Worm (Caenorhabditis elegans) whole organism, L1 larva: ENCODE measurements around the gene nhr-286.

Experiments used
- C04F5.9 ChIP-seq: sonication (generic microtip); optimal IDR thresholded peaks from 2 replicates; lab custom pipeline; 2016; ENCODE audit warnings: missing genetic modification characterization, missing compliant biosample characterization
- aha-1 ChIP-seq: fragments of 150-350 bp; optimal IDR thresholded peaks from 2 replicates; lab custom pipeline; 2014; ENCODE audit warnings: missing biosample characterization, missing genetic modification characterization
- aly-2 ChIP-seq: fragments of 150-350 bp; optimal IDR thresholded peaks from 2 replicates; lab custom pipeline; 2014; ENCODE audit warnings: missing biosample characterization, missing genetic modification characterization
- blmp-1 ChIP-seq: fragments of 150-350 bp; optimal IDR thresholded peaks from 2 replicates; lab custom pipeline; 2014; ENCODE audit warnings: missing biosample characterization, missing genetic modification characterization
- ceh-82 ChIP-seq, 3 experiments: fragments of 150-350 bp in 1 of 3; sonication (generic microtip) in 2 of 3; optimal IDR thresholded peaks; 2 replicates each; lab custom pipeline; 2014 to 2017; ENCODE audit warnings: missing biosample characterization in 3 of 3, missing genetic modification characterization in 3 of 3
- ces-1 ChIP-seq: fragments of 150-350 bp; optimal IDR thresholded peaks from 2 replicates; lab custom pipeline; 2014; ENCODE audit warnings: missing biosample characterization, missing genetic modification reagents, missing genetic modification characterization
- dpl-1 ChIP-seq, 3 experiments: fragments of 150-350 bp in 2 of 3; sonication (generic microtip) in 1 of 3; optimal IDR thresholded peaks; 2 replicates each; lab custom pipeline; 2014 to 2017; ENCODE audit warnings: missing biosample characterization in 3 of 3, missing genetic modification characterization in 3 of 3, missing genetic modification reagents in 3 of 3
- dsc-1 ChIP-seq: sonication (generic microtip); optimal IDR thresholded peaks from 2 replicates; lab custom pipeline; 2016; ENCODE audit warnings: mild to moderate bottlenecking, missing genetic modification characterization, missing compliant biosample characterization
- efl-3 ChIP-seq: fragments of 200-800 bp; sonication (Bioruptor generic); optimal IDR thresholded peaks from 2 replicates; lab custom pipeline; 2018; ENCODE audit warnings: mild to moderate bottlenecking, missing genetic modification characterization, missing compliant biosample characterization
- elt-3 ChIP-seq, 6 experiments: fragments of 150-350 bp in 1 of 6; sonication (generic microtip); optimal IDR thresholded peaks; 2 replicates each; lab custom pipeline; 2017 to 2018; ENCODE audit warnings: missing biosample characterization in 6 of 6, missing genetic modification characterization in 6 of 6, inconsistent platforms in 1 of 6
- ets-5 ChIP-seq: fragments of 200-800 bp; sonication (Bioruptor generic); IDR thresholded peaks from 2 replicates; pipeline ENCODE4 v1.3.6; 2022; ENCODE audit warnings: missing genetic modification characterization, missing compliant biosample characterization
- fkh-10 ChIP-seq: sonication (generic microtip); optimal IDR thresholded peaks from 2 replicates; lab custom pipeline; 2017; ENCODE audit warnings: missing biosample characterization, missing genetic modification reagents, missing genetic modification characterization
- fkh-4 ChIP-seq: sonication (generic microtip); optimal IDR thresholded peaks from 2 replicates; lab custom pipeline; 2016; ENCODE audit warnings: missing compliant biosample characterization, missing genetic modification characterization, borderline replicate concordance
- grh-1 ChIP-seq: fragments of 200-800 bp; sonication (Bioruptor generic); IDR thresholded peaks from 2 replicates; pipeline ENCODE4 v1.3.6; 2022; ENCODE audit warnings: missing genetic modification reagents, missing genetic modification characterization, missing compliant biosample characterization
- lin-13 ChIP-seq: fragments of 150-350 bp; optimal IDR thresholded peaks from 2 replicates; lab custom pipeline; 2014; ENCODE audit warnings: missing biosample characterization, missing genetic modification reagents, missing genetic modification characterization
- lin-14 ChIP-seq: fragments of 200-800 bp; sonication (Bioruptor generic); optimal IDR thresholded peaks from 2 replicates; lab custom pipeline; 2018; ENCODE audit warnings: mild to moderate bottlenecking, missing genetic modification characterization, moderate library complexity, missing compliant biosample characterization
- lir-3 ChIP-seq: sonication (generic microtip); optimal IDR thresholded peaks from 2 replicates; lab custom pipeline; 2016; ENCODE audit warnings: mild to moderate bottlenecking, missing genetic modification characterization, moderate library complexity, missing compliant biosample characterization; ENCODE audit not compliant: poor library complexity
- mab-9 ChIP-seq: fragments of 200-800 bp; sonication (Bioruptor generic); IDR thresholded peaks from 2 replicates; pipeline ENCODE4 v1.3.6; 2022; ENCODE audit warnings: missing genetic modification reagents, missing genetic modification characterization, missing compliant biosample characterization
- mdl-1 ChIP-seq, 2 experiments: fragments of 150-350 bp; optimal IDR thresholded peaks; 2 replicates each; lab custom pipeline; 2014 to 2017; ENCODE audit warnings: missing biosample characterization in 2 of 2, missing genetic modification characterization in 2 of 2, inconsistent platforms in 1 of 2
- mef-2 ChIP-seq: fragments of 150-350 bp; optimal IDR thresholded peaks from 2 replicates; lab custom pipeline; 2014; ENCODE audit warnings: missing biosample characterization, missing genetic modification characterization
- nhr-11 ChIP-seq: fragments of 150-350 bp; optimal IDR thresholded peaks from 2 replicates; lab custom pipeline; 2014; ENCODE audit warnings: missing biosample characterization, missing genetic modification characterization
- nhr-19 ChIP-seq: fragments of 200-800 bp; sonication (Bioruptor generic); conservative IDR thresholded peaks from 2 replicates; pipeline ENCODE4 v1.3.6; 2022; ENCODE audit warnings: missing genetic modification characterization, missing compliant biosample characterization
- nhr-20 ChIP-seq: sonication (generic microtip); optimal IDR thresholded peaks from 2 replicates; lab custom pipeline; 2016; ENCODE audit warnings: mild to moderate bottlenecking, missing genetic modification characterization, missing compliant biosample characterization
- nhr-237 ChIP-seq: fragments of 150-350 bp; optimal IDR thresholded peaks from 2 replicates; lab custom pipeline; 2014; ENCODE audit warnings: missing biosample characterization, missing genetic modification characterization
- nhr-84 ChIP-seq: sonication (generic microtip); optimal IDR thresholded peaks from 2 replicates; lab custom pipeline; 2017; ENCODE audit warnings: missing biosample characterization, missing genetic modification characterization
- nhr-85 ChIP-seq: sonication (generic microtip); peaks from one replicate; lab custom pipeline; 2016; ENCODE audit warnings: missing genetic modification characterization, inconsistent platforms, missing compliant biosample characterization
- pqm-1 ChIP-seq: sonication (generic microtip); optimal IDR thresholded peaks from 3 replicates; lab custom pipeline; 2017; ENCODE audit warnings: missing biosample characterization, missing genetic modification characterization
- rnt-1 ChIP-seq: sonication (generic microtip); optimal IDR thresholded peaks from 2 replicates; lab custom pipeline; 2016; ENCODE audit warnings: mild to moderate bottlenecking, missing genetic modification characterization, moderate library complexity, missing compliant biosample characterization
- snu-23 ChIP-seq: sonication (generic microtip); optimal IDR thresholded peaks from 2 replicates; lab custom pipeline; 2016; ENCODE audit warnings: missing genetic modification characterization, missing compliant biosample characterization
- sptf-1 ChIP-seq: fragments of 150-350 bp; optimal IDR thresholded peaks from 2 replicates; lab custom pipeline; 2014; ENCODE audit warnings: missing biosample characterization, missing genetic modification characterization
- sup-37 ChIP-seq: fragments of 200-800 bp; sonication (Bioruptor generic); optimal IDR thresholded peaks from 2 replicates; lab custom pipeline; 2018; ENCODE audit warnings: mild to moderate bottlenecking, missing genetic modification characterization, missing compliant biosample characterization
- tbx-2 ChIP-seq: sonication (generic microtip); optimal IDR thresholded peaks from 2 replicates; lab custom pipeline; 2016; ENCODE audit warnings: missing genetic modification characterization, missing compliant biosample characterization
- unc-130 ChIP-seq: fragments of 150-350 bp; optimal IDR thresholded peaks from 2 replicates; lab custom pipeline; 2017; ENCODE audit warnings: missing biosample characterization, missing genetic modification characterization, inconsistent platforms
- vab-15 ChIP-seq: sonication (generic microtip); optimal IDR thresholded peaks from 2 replicates; lab custom pipeline; 2017; ENCODE audit warnings: missing genotype, mild to moderate bottlenecking, missing genetic modification characterization, missing compliant biosample characterization

Gene nhr-286

DNA sequence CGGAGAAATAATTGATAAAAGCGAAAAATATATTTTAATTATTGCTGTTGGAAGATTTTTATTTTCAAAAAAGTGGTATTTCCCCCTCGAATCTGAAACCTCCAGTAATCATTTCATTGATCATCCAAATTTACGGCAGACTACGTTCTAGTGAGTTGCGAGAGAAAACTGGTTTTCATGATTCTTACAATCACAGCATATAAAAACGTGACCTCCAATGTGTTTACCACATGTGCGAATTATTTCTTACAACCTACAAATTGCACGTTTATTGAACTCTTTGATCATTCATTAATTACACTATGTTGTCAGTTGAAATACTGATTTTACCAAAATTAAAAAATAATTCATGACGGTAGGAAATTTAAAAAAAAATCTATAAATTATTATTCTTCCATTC is 2.2 kb downstream of the nhr-286 start (continued):
- no peak for TF ChIP-seq sptf-1 (tag; lab: Kevin White, UChicago)
- peak; percentile 16 for TF ChIP-seq unc-130 (tag; lab: Kevin White, UChicago)
- no peak for TF ChIP-seq ets-5 (GFP tag; lab: Robert Waterston, UW)
- no peak for TF ChIP-seq aha-1 (tag; lab: Kevin White, UChicago)
- TF ChIP-seq nhr-11 (tag; lab: Kevin White, UChicago): no peak
- TF ChIP-seq nhr-237 (tag; lab: Kevin White, UChicago): no peak
- peak; percentile 61 for TF ChIP-seq vab-15 (tag; lab: Kevin White, UChicago)
- TF ChIP-seq mdl-1 (tag; optimal IDR thresholded peaks at IDR 0.05; lab: Kevin White, UChicago): peak in 1 of 2 experiments; percentile 72
- TF ChIP-seq lir-3 (tag; lab: Kevin White, UChicago): peak; percentile 44
- no peak for TF ChIP-seq fkh-10 (GFP tag; lab: Kevin White, UChicago)
- TF ChIP-seq lin-14 (GFP tag; lab: Kevin White, UChicago): peak; percentile 80
- peak; percentile 73 for TF ChIP-seq snu-23 (GFP tag; lab: Kevin White, UChicago)
- TF ChIP-seq nhr-19 (GFP tag; lab: Robert Waterston, UW): peak; percentile 71
- TF ChIP-seq elt-3 (tag; optimal IDR thresholded peaks at IDR 0.05; lab: Kevin White, UChicago): peak in 3 of 6 experiments; percentile 64 to 94 (median 75)
- TF ChIP-seq ces-1 (GFP tag; lab: Kevin White, UChicago): no peak
- TF ChIP-seq tbx-2: peak; percentile 67
- no peak for TF ChIP-seq fkh-4 (tag; lab: Kevin White, UChicago)
- no peak for TF ChIP-seq ceh-82 (tag; optimal IDR thresholded peaks at IDR 0.05; lab: Kevin White, UChicago)
- TF ChIP-seq rnt-1 (tag; lab: Kevin White, UChicago): no peak
- TF ChIP-seq sup-37 (GFP tag; lab: Kevin White, UChicago): no peak
- TF ChIP-seq pqm-1 (tag; lab: Kevin White, UChicago): no peak
- TF ChIP-seq grh-1: peak; percentile 91
- TF ChIP-seq C04F5.9 (tag; lab: Kevin White, UChicago): no peak
- no peak for TF ChIP-seq dsc-1 (tag; lab: Kevin White, UChicago)
- no peak for TF ChIP-seq aly-2 (tag; lab: Kevin White, UChicago)
- no peak for TF ChIP-seq efl-3 (GFP tag; lab: Kevin White, UChicago)
- TF ChIP-seq mab-9 (GFP tag; lab: Robert Waterston, UW): no peak
- peak; percentile 97 for TF ChIP-seq nhr-85 (tag; lab: Kevin White, UChicago)

DNA sequence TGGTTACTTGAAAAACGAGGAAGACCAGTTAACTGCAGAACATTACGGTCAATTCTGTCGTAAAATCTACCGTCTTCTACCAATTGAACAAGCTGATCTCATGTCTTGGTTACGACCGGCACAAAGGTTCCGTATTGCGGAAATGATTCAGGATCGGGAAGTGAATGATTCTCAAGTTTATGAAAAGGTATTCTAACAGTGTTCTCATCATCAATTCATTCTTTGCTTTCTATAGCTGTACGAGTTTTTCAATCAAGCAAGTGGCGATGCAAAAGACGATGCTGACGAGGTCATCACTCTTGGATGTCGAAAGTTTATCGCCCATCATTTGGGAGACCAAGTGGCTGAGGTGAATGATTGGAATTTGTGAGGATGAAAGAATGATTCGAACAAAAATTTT is 4.1 kb downstream of the nhr-286 start:
- TF ChIP-seq ceh-82 (tag; optimal IDR thresholded peaks at IDR 0.05; lab: Kevin White, UChicago) (no peak), nhr-11 (tag; lab: Kevin White, UChicago) (no peak), vab-15 (tag; lab: Kevin White, UChicago) (no peak), mef-2 (tag; lab: Kevin White, UChicago) (no peak), lin-13 (GFP tag; lab: Kevin White, UChicago) (no peak), nhr-85 (tag; lab: Kevin White, UChicago) (no peak)
- TF ChIP-seq, all 84 proteins: peak for 0

DNA sequence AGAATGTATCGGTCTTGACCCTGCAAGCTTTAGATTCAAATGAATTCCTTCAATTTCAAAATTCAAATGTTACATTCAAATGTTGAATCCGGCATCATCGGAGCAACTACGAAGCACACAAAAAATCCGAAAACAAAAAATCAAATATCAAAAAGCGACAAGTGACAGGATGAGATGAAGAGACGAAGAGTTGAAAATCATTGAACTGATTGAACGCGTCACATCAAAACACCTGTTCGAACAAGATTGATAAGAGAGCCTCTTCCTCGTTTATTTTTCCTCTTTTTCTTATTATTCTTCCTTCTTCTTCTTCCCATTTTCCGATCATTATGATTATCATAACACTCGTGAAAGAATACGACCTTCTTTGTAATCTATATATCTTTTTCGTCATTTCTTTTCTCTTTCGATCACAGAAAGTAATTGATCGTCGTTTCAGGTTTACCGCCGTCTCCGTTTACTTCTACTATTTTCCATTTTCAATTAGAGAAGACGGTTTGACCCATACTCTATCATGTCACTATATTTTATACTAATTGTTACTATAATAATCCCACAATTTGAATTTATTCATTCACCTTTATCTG is 5.8 kb downstream of the nhr-286 start, which contains the start of gene VC5.2:
Gene VC5.2 (plus strand): TSS at position 439 of the 587 bp plus-strand sequence.
- TF ChIP-seq blmp-1 (tag; lab: Kevin White, UChicago): peak; percentile 79
- peak; percentile 28 for TF ChIP-seq rnt-1 (tag; lab: Kevin White, UChicago)
- peak in 1 of 3 experiments; percentile 1 for TF ChIP-seq dpl-1 (GFP tag; optimal IDR thresholded peaks at IDR 0.05; lab: Kevin White, UChicago)
- TF ChIP-seq lin-14 (GFP tag; lab: Kevin White, UChicago): peak; percentile 56
- TF ChIP-seq nhr-84: no peak
- no peak for TF ChIP-seq mef-2 (tag; lab: Kevin White, UChicago)
- peak in 1 of 6 experiments; percentile 43 for TF ChIP-seq elt-3 (tag; optimal IDR thresholded peaks at IDR 0.05; lab: Kevin White, UChicago)
- peak; percentile 32 for TF ChIP-seq nhr-20
